Worm (Caenorhabditis elegans) whole organism, mixed stage, embryonic: ENCODE results near the gene H12I19.115.

Experiments used
- M03D4.4 ChIP-seq: sonication (generic microtip); optimal IDR thresholded peaks from 2 replicates; lab custom pipeline; 2017; ENCODE audit warnings: mild to moderate bottlenecking, missing genetic modification characterization, missing compliant biosample characterization
- blmp-1 ChIP-seq: fragments of 150-350 bp; optimal IDR thresholded peaks from 2 replicates; lab custom pipeline; 2014; ENCODE audit warnings: missing biosample characterization, missing genetic modification characterization
- ceh-43 ChIP-seq: fragments of 200-800 bp; sonication (Bioruptor generic); optimal IDR thresholded peaks from 2 replicates; lab custom pipeline; 2018; ENCODE audit warnings: mild to moderate bottlenecking, missing genetic modification characterization, moderate library complexity, missing compliant biosample characterization
- ceh-83 ChIP-seq: fragments of 200-800 bp; sonication (Bioruptor generic); optimal IDR thresholded peaks from 2 replicates; lab custom pipeline; 2018; ENCODE audit warnings: mild to moderate bottlenecking, missing genetic modification characterization, missing compliant biosample characterization
- elt-1 ChIP-seq: sonication (generic microtip); optimal IDR thresholded peaks from 2 replicates; lab custom pipeline; 2017; ENCODE audit warnings: missing genetic modification characterization, mild to moderate bottlenecking, missing compliant biosample characterization, antibody characterized with exemption, moderate library complexity, borderline replicate concordance; ENCODE audit not compliant: insufficient read depth
- lin-13 ChIP-seq: fragments of 150-350 bp; optimal IDR thresholded peaks from 2 replicates; lab custom pipeline; 2014; ENCODE audit warnings: missing biosample characterization, missing genetic modification characterization
- nhr-12 ChIP-seq: fragments of 150-350 bp; optimal IDR thresholded peaks from 2 replicates; lab custom pipeline; 2014; ENCODE audit warnings: missing biosample characterization, missing genetic modification characterization
- nhr-237 ChIP-seq: fragments of 150-350 bp; optimal IDR thresholded peaks from 2 replicates; lab custom pipeline; 2014; ENCODE audit warnings: missing biosample characterization, missing genetic modification characterization
- nhr-28 ChIP-seq: fragments of 150-350 bp; optimal IDR thresholded peaks from 2 replicates; lab custom pipeline; 2014; ENCODE audit warnings: missing biosample characterization, missing genetic modification characterization
- nhr-76 ChIP-seq: sonication (generic microtip); optimal IDR thresholded peaks from 2 replicates; lab custom pipeline; 2017; ENCODE audit warnings: missing biosample characterization, missing genetic modification characterization
- snpc-4 ChIP-seq: fragments of 150-350 bp; optimal IDR thresholded peaks from 2 replicates; lab custom pipeline; 2014; ENCODE audit warnings: missing biosample characterization, missing genetic modification characterization
- unc-120 ChIP-seq: sonication (generic microtip); optimal IDR thresholded peaks from 2 replicates; lab custom pipeline; 2017; ENCODE audit warnings: missing genetic modification characterization, missing compliant biosample characterization; ENCODE audit not compliant: poor library complexity, severe bottlenecking
- unc-62 ChIP-seq: fragments of 150-350 bp; optimal IDR thresholded peaks from 2 replicates; lab custom pipeline; 2014; ENCODE audit warnings: missing biosample characterization, missing genetic modification reagents, missing genetic modification characterization
- ztf-11 ChIP-seq: fragments of 150-350 bp; optimal IDR thresholded peaks from 2 replicates; lab custom pipeline; 2014; ENCODE audit warnings: missing biosample characterization, missing genetic modification characterization

DNA sequence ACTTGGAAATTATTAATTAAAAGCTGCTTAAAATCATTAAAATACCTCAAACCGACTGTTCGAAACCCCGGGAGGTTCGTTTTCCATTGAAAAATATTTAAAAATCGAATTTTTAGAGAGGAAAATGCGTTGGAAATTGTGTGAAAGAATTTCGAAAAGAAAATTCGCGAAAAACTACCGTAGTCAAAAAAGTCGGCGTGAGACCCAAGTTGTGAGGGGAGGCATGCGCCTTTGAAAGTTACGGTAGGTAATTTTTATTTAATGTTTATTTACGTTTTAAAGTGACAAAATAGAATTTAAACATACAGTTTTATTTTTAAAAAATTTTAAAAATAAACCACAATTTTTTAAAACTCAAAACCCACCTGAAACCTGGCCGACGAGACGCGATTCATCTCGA is 12.1 kb downstream of the H12I19.115 start:
- no peak for TF ChIP-seq lin-13 (tag; lab: Kevin White, UChicago)
- TF ChIP-seq nhr-28 (tag; lab: Kevin White, UChicago), result no peak
- no peak for TF ChIP-seq unc-120 (tag; lab: Kevin White, UChicago)
- TF ChIP-seq unc-62 (GFP tag; lab: Kevin White, UChicago), result no peak
- TF ChIP-seq ceh-43 (GFP tag; lab: Kevin White, UChicago), result no peak
- no peak for TF ChIP-seq nhr-237 (tag; lab: Kevin White, UChicago)
- TF ChIP-seq blmp-1 (tag; lab: Kevin White, UChicago), result no peak
- TF ChIP-seq M03D4.4, result no peak
- no peak for TF ChIP-seq elt-1 (tag; lab: Kevin White, UChicago)
- TF ChIP-seq ztf-11 (tag; lab: Kevin White, UChicago), result no peak
- TF ChIP-seq snpc-4, result no peak
- no peak for TF ChIP-seq nhr-76
- TF ChIP-seq nhr-12 (tag; lab: Kevin White, UChicago), result no peak
- TF ChIP-seq ceh-83, result no peak
